Worm (Caenorhabditis elegans) whole organism, L2 larva: ENCODE measurements around the gene F26G1.10.

Experiments used
- F13H6.1 ChIP-seq: sonication (generic microtip); optimal IDR thresholded peaks from 2 replicates; lab custom pipeline; 2016; ENCODE audit warnings: missing genetic modification characterization, missing compliant biosample characterization
- alr-1 ChIP-seq: fragments of 150-350 bp; optimal IDR thresholded peaks from 2 replicates; lab custom pipeline; 2014; ENCODE audit warnings: missing biosample characterization, missing genetic modification characterization
- ceh-82 ChIP-seq: fragments of 150-350 bp; optimal IDR thresholded peaks from 2 replicates; lab custom pipeline; 2014; ENCODE audit warnings: missing biosample characterization, missing genetic modification characterization
- mbf-1 ChIP-seq: sonication (generic microtip); optimal IDR thresholded peaks from 2 replicates; lab custom pipeline; 2017; ENCODE audit warnings: missing biosample characterization, missing genetic modification characterization
- nhr-77 ChIP-seq: fragments of 150-350 bp; optimal IDR thresholded peaks from 2 replicates; lab custom pipeline; 2014; ENCODE audit warnings: missing biosample characterization, missing genetic modification characterization
- unc-62 ChIP-seq: fragments of 150-350 bp; optimal IDR thresholded peaks from 2 replicates; lab custom pipeline; 2014; ENCODE audit warnings: missing biosample characterization, missing genetic modification reagents, missing genetic modification characterization
- zag-1 ChIP-seq: fragments of 150-350 bp; optimal IDR thresholded peaks from 2 replicates; lab custom pipeline; 2014; ENCODE audit warnings: missing biosample characterization, missing genetic modification characterization
- ztf-11 ChIP-seq: sonication (generic microtip); optimal IDR thresholded peaks from 2 replicates; lab custom pipeline; 2017; ENCODE audit warnings: missing biosample characterization, missing genetic modification characterization

- TF ChIP-seq unc-62 (GFP tag; lab: Kevin White, UChicago) (no peak), mbf-1 (tag; lab: Kevin White, UChicago) (no peak), nhr-77 (no peak), ztf-11 (no peak), F13H6.1 (tag; lab: Kevin White, UChicago) (no peak), zag-1 (tag; lab: Kevin White, UChicago) (no peak), ceh-82 (tag; lab: Kevin White, UChicago) (no peak), alr-1 (tag; lab: Kevin White, UChicago) (no peak)
Measured at ce11 chrII:4753133-4753532, 21.0 kb upstream of the F26G1.10 start, which contains the start of gene C27D9.1.
